Fruit fly (Drosophila melanogaster): ENCODE measurements around the gene CG31637.

DNA sequence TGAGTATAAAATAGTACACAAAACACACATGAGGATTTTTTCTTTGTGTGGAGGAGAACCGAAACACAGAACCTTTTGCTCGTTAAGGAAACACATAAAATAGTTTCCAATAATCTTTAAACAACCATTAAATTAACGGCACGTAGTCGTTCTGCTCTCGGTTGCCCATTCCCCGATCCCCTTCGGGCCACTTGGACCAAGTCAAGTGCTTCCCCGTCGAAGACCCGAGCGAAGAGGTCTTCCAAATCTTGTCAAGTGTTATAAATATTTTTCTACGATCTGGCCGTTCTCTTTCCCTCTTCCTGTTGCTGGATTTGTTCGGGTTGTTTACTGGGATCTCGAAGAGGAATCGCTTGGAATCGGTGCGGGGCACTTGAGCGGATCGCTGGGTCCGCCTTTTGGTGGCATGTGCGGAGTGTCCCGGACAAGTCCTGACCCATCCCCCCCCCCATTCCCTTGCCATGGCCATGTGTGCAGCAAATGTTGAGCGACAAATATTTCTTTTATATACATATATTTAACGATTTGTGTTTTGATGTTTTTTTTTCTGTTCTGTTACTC lies 32.6 kb downstream of the CG31637 start:
- TF ChIP-seq jim (GFP tag; optimal IDR thresholded peaks at IDR 0.05) (no peak), Myc (optimal IDR thresholded peaks at IDR 0.05) (no peak), dl (GFP tag; optimal IDR thresholded peaks at IDR 0.05; ENCODE audit: insufficient read depth in 1 of 2, partially characterized antibody in 2 of 2) (no peak), Hnf4 (GFP tag; optimal IDR thresholded peaks at IDR 0.05) (no peak), N (GFP tag; optimal IDR thresholded peaks at IDR 0.05) (no peak), br (GFP tag; optimal IDR thresholded peaks at IDR 0.05) (no peak), rgr (GFP tag; optimal IDR thresholded peaks at IDR 0.05) (no peak), dsf (GFP tag; optimal IDR thresholded peaks at IDR 0.05; ENCODE audit: borderline replicate concordance) (no peak), ey (GFP tag; optimal IDR thresholded peaks at IDR 0.05) (no peak), pan (optimal IDR thresholded peaks at IDR 0.05) (no peak), Dfd (GFP tag; optimal IDR thresholded peaks at IDR 0.05) (no peak), lola (GFP tag; optimal IDR thresholded peaks at IDR 0.05) (no peak)
